Fruit fly (Drosophila melanogaster): ENCODE results near the gene nAChRbeta2.
A peak's percentile ranks its signal among the peaks of the same experiment; 100 is the strongest.

dm6 chr3R:24557020-24557465 is 42.1 kb upstream of the nAChRbeta2 start:
- TF ChIP-seq CG8478 (optimal IDR thresholded peaks at IDR 0.05) (no peak), CTCF (optimal IDR thresholded peaks at IDR 0.05) (peak; percentile 90 to 98)
